Fruit fly (Drosophila melanogaster) whole organism, embryonic: Measurements from ENCODE around the gene CG10738.

ENCODE experiments used
- ATbp ChIP-seq: fragments of 200-800 bp; sonication (Bioruptor generic); optimal IDR thresholded peaks from 2 replicates; lab custom pipeline; 2017; ENCODE audit warnings: missing biosample characterization, mild to moderate bottlenecking, missing genetic modification characterization, missing genetic modification reagents
- Ada2b ChIP-seq: fragments of 200-800 bp; sonication (Bioruptor generic); IDR thresholded peaks from 2 replicates; pipeline ENCODE4 v1.3.6; 2022; ENCODE audit warnings: missing biosample characterization, missing genetic modification characterization
- Asciz ChIP-seq: fragments of 200-800 bp; sonication (Bioruptor generic); optimal IDR thresholded peaks from 2 replicates; lab custom pipeline; 2017; ENCODE audit warnings: missing biosample characterization, mild to moderate bottlenecking, missing genetic modification characterization, missing genetic modification reagents
- Bgb ChIP-seq: fragments of 200-800 bp; sonication (Bioruptor generic); IDR thresholded peaks from 2 replicates; pipeline ENCODE4 v1.3.6; 2022; ENCODE audit warnings: missing biosample characterization, missing genetic modification characterization; ENCODE audit not compliant: partially characterized antibody
- CG10959 ChIP-seq: fragments of 200-800 bp; sonication (Bioruptor generic); IDR thresholded peaks from 2 replicates; pipeline ENCODE4 v1.3.6; 2022; ENCODE audit warnings: missing biosample characterization, missing genetic modification characterization
- CG11093 ChIP-seq: fragments of 200-800 bp; sonication (Bioruptor generic); IDR thresholded peaks from 3 replicates; pipeline ENCODE4 v1.3.6; 2022; ENCODE audit warnings: missing biosample characterization, missing genetic modification characterization
- CG12219 ChIP-seq: fragments of 200-800 bp; sonication (Bioruptor generic); optimal IDR thresholded peaks from 3 replicates; lab custom pipeline; 2018; ENCODE audit warnings: missing biosample characterization, mild to moderate bottlenecking, missing genetic modification characterization
- CG14710 ChIP-seq: fragments of 200-800 bp; sonication (Bioruptor generic); optimal IDR thresholded peaks from 3 replicates; lab custom pipeline; 2019; ENCODE audit warnings: missing biosample characterization, mild to moderate bottlenecking, missing genetic modification characterization, moderate library complexity
- CG15073 ChIP-seq: fragments of 200-800 bp; sonication (Bioruptor generic); optimal IDR thresholded peaks from 2 replicates; lab custom pipeline; 2016; ENCODE audit warnings: missing biosample characterization, missing genetic modification characterization
- CG15269 ChIP-seq: fragments of 200-800 bp; sonication (Bioruptor generic); optimal IDR thresholded peaks from 2 replicates; lab custom pipeline; 2018; ENCODE audit warnings: missing biosample characterization, mild to moderate bottlenecking, missing genetic modification characterization, moderate library complexity
- CG1602 ChIP-seq: fragments of 200-800 bp; sonication (Bioruptor generic); optimal IDR thresholded peaks from 3 replicates; lab custom pipeline; 2016; ENCODE audit warnings: missing biosample characterization, missing genetic modification characterization
- CG17186 ChIP-seq: fragments of 200-800 bp; sonication (Bioruptor generic); optimal IDR thresholded peaks from 3 replicates; lab custom pipeline; 2017; ENCODE audit warnings: missing biosample characterization, missing genetic modification reagents, missing genetic modification characterization
- CG17802 ChIP-seq: fragments of 200-800 bp; sonication (Bioruptor generic); optimal IDR thresholded peaks from 2 replicates; lab custom pipeline; 2018; ENCODE audit warnings: missing biosample characterization, mild to moderate bottlenecking, missing genetic modification characterization, moderate library complexity
- CG2116 ChIP-seq: fragments of 200-800 bp; sonication (Bioruptor generic); optimal IDR thresholded peaks from 3 replicates; lab custom pipeline; 2018; ENCODE audit warnings: missing biosample characterization, mild to moderate bottlenecking, missing genetic modification characterization
- CG32767 ChIP-seq: fragments of 200-800 bp; sonication (Bioruptor generic); IDR thresholded peaks from 2 replicates; pipeline ENCODE4 v1.3.6; 2022; ENCODE audit warnings: missing biosample characterization, missing genetic modification characterization
- CG34224 ChIP-seq: fragments of 200-800 bp; sonication (Bioruptor generic); IDR thresholded peaks from 3 replicates; pipeline ENCODE4 v1.3.6; 2022; ENCODE audit warnings: missing biosample characterization, missing genetic modification characterization; ENCODE audit not compliant: partially characterized antibody
- CG34376 ChIP-seq: fragments of 200-800 bp; sonication (Bioruptor generic); optimal IDR thresholded peaks from 2 replicates; lab custom pipeline; 2018; ENCODE audit warnings: missing biosample characterization, mild to moderate bottlenecking, missing genetic modification characterization
- CG34422 ChIP-seq: fragments of 200-800 bp; sonication (Bioruptor generic); IDR thresholded peaks from 3 replicates; pipeline ENCODE4 v1.3.6; 2022; ENCODE audit warnings: missing biosample characterization, missing genetic modification characterization
- CG5953 ChIP-seq: fragments of 200-800 bp; sonication (Bioruptor generic); IDR thresholded peaks from 2 replicates; pipeline ENCODE4 v1.3.6; 2022; ENCODE audit warnings: missing biosample characterization, missing genetic modification characterization
- CG6654 ChIP-seq: fragments of 200-800 bp; sonication (Bioruptor generic); optimal IDR thresholded peaks from 2 replicates; lab custom pipeline; 2017; ENCODE audit warnings: missing biosample characterization, mild to moderate bottlenecking, missing genetic modification characterization
- CG9797 ChIP-seq: fragments of 200-800 bp; sonication (Bioruptor generic); optimal IDR thresholded peaks from 3 replicates; lab custom pipeline; 2018; ENCODE audit warnings: missing biosample characterization, mild to moderate bottlenecking, missing genetic modification characterization
- Dip3 ChIP-seq: fragments of 200-800 bp; sonication (Bioruptor generic); optimal IDR thresholded peaks from 3 replicates; lab custom pipeline; 2016; ENCODE audit warnings: missing biosample characterization, missing genetic modification characterization
- Gsc ChIP-seq: fragments of 200-800 bp; sonication (Bioruptor generic); IDR thresholded peaks from 2 replicates; pipeline ENCODE4 v1.3.6; 2022; ENCODE audit warnings: missing biosample characterization, missing genetic modification characterization
- HHEX ChIP-seq: fragments of 200-800 bp; sonication (Bioruptor generic); optimal IDR thresholded peaks from 3 replicates; lab custom pipeline; 2017; ENCODE audit warnings: missing biosample characterization, mild to moderate bottlenecking, missing genetic modification characterization, missing genetic modification reagents
- HLH4C ChIP-seq: fragments of 200-800 bp; sonication (Bioruptor generic); IDR thresholded peaks from 3 replicates; pipeline ENCODE4 v1.3.6; 2022; ENCODE audit warnings: missing biosample characterization, missing genetic modification characterization; ENCODE audit not compliant: partially characterized antibody
- Hr3 ChIP-seq: fragments of 200-800 bp; sonication (Bioruptor generic); optimal IDR thresholded peaks from 3 replicates; lab custom pipeline; 2016; ENCODE audit warnings: missing biosample characterization, missing genetic modification characterization
- NfI ChIP-seq: fragments of 200-800 bp; sonication (Bioruptor generic); optimal IDR thresholded peaks from 3 replicates; lab custom pipeline; 2018; ENCODE audit warnings: missing biosample characterization, mild to moderate bottlenecking, missing genetic modification characterization, moderate library complexity
- Opbp ChIP-seq: fragments of 200-800 bp; sonication (Bioruptor generic); IDR thresholded peaks from 3 replicates; pipeline ENCODE4 v1.3.6; 2022; ENCODE audit warnings: missing biosample characterization, missing genetic modification characterization; ENCODE audit not compliant: partially characterized antibody
- Sry-δ ChIP-seq: fragments of 200-800 bp; sonication (Bioruptor generic); optimal IDR thresholded peaks from 2 replicates; lab custom pipeline; 2016; ENCODE audit warnings: missing biosample characterization, missing genetic modification characterization
- Ssrp ChIP-seq: fragments of 200-800 bp; sonication (Bioruptor generic); optimal IDR thresholded peaks from 2 replicates; lab custom pipeline; 2018; ENCODE audit warnings: missing biosample characterization, mild to moderate bottlenecking, missing genetic modification characterization, moderate library complexity
- Taf1 ChIP-seq: fragments of 200-800 bp; sonication (Bioruptor generic); IDR thresholded peaks from 2 replicates; pipeline ENCODE4 v1.3.6; 2022; ENCODE audit warnings: missing biosample characterization, missing genetic modification characterization
- Tbp ChIP-seq: fragments of >200 bp; optimal IDR thresholded peaks from 2 replicates; lab custom pipeline; 2018; ENCODE audit warnings: missing biosample characterization, missing genetic modification characterization
- ab ChIP-seq: fragments of 200-800 bp; sonication (Bioruptor generic); optimal IDR thresholded peaks from 2 replicates; lab custom pipeline; 2016; ENCODE audit warnings: missing biosample characterization, missing genetic modification characterization
- abd-A ChIP-seq: fragments of 200-800 bp; sonication (Bioruptor generic); optimal IDR thresholded peaks from 3 replicates; lab custom pipeline; 2019; ENCODE audit warnings: missing biosample characterization, mild to moderate bottlenecking, missing genetic modification characterization, moderate library complexity
- al ChIP-seq: fragments of 200-800 bp; sonication (Bioruptor generic); IDR thresholded peaks from 2 replicates; pipeline ENCODE4 v1.3.6; 2022; ENCODE audit warnings: missing biosample characterization, missing genetic modification characterization
- bab2 ChIP-seq: fragments of 200-800 bp; sonication (Bioruptor generic); optimal IDR thresholded peaks from 2 replicates; lab custom pipeline; 2016; ENCODE audit warnings: missing biosample characterization, missing genetic modification characterization
- cwo ChIP-seq: fragments of 200-800 bp; sonication (Bioruptor generic); optimal IDR thresholded peaks from 3 replicates; lab custom pipeline; 2017; ENCODE audit warnings: missing biosample characterization, missing genetic modification characterization, mild to moderate bottlenecking, moderate library complexity, missing genetic modification reagents
- ftz-f1 ChIP-seq: fragments of 200-800 bp; sonication (Bioruptor generic); optimal IDR thresholded peaks from 2 replicates; lab custom pipeline; 2016; ENCODE audit warnings: missing biosample characterization, missing genetic modification characterization
- gsb-n ChIP-seq: fragments of 200-800 bp; sonication (Bioruptor generic); optimal IDR thresholded peaks from 3 replicates; lab custom pipeline; 2018; ENCODE audit warnings: missing biosample characterization, mild to moderate bottlenecking, missing genetic modification characterization
- lab ChIP-seq: fragments of 200-800 bp; sonication (Bioruptor generic); optimal IDR thresholded peaks from 3 replicates; lab custom pipeline; 2017; ENCODE audit warnings: missing biosample characterization, missing genetic modification characterization, mild to moderate bottlenecking, moderate library complexity, missing genetic modification reagents
- mam ChIP-seq: fragments of 200-800 bp; sonication (Bioruptor generic); optimal IDR thresholded peaks from 3 replicates; lab custom pipeline; 2016; ENCODE audit warnings: missing biosample characterization, missing genetic modification characterization
- nmo ChIP-seq: fragments of 200-800 bp; sonication (Bioruptor generic); optimal IDR thresholded peaks from 2 replicates; lab custom pipeline; 2018; ENCODE audit warnings: missing biosample characterization, mild to moderate bottlenecking, missing genetic modification characterization, moderate library complexity
- pum ChIP-seq: fragments of 200-800 bp; sonication (Bioruptor generic); optimal IDR thresholded peaks from 2 replicates; lab custom pipeline; 2016; ENCODE audit warnings: missing biosample characterization, missing genetic modification characterization
- sd ChIP-seq: fragments of 200-800 bp; sonication (Bioruptor generic); optimal IDR thresholded peaks from 3 replicates; lab custom pipeline; 2018; ENCODE audit warnings: missing biosample characterization, mild to moderate bottlenecking, missing genetic modification characterization, moderate library complexity
- sens ChIP-seq: fragments of 200-800 bp; sonication (Bioruptor generic); peaks from one replicate; lab custom pipeline; 2016; ENCODE audit warnings: missing biosample characterization, missing genetic modification characterization
- slou ChIP-seq: fragments of 200-800 bp; sonication (Bioruptor generic); optimal IDR thresholded peaks from 3 replicates; lab custom pipeline; 2016; ENCODE audit warnings: missing biosample characterization, missing genetic modification characterization
- sna ChIP-seq: fragments of 200-800 bp; sonication (Bioruptor generic); IDR thresholded peaks from 2 replicates; pipeline ENCODE4 v1.3.6; 2022; ENCODE audit warnings: missing biosample characterization, missing genetic modification characterization; ENCODE audit not compliant: partially characterized antibody
- so ChIP-seq: fragments of 200-800 bp; sonication (Bioruptor generic); IDR thresholded peaks from 3 replicates; pipeline ENCODE4 v1.3.6; 2022; ENCODE audit warnings: missing biosample characterization, missing genetic modification characterization
- trem ChIP-seq: fragments of 200-800 bp; optimal IDR thresholded peaks from 3 replicates; lab custom pipeline; 2019; ENCODE audit warnings: missing biosample characterization, mild to moderate bottlenecking, missing genetic modification characterization, moderate library complexity
- usp ChIP-seq: fragments of >200 bp; optimal IDR thresholded peaks from 2 replicates; lab custom pipeline; 2017; ENCODE audit warnings: missing biosample characterization, missing genetic modification characterization
- vvl ChIP-seq: fragments of 200-800 bp; sonication (Bioruptor generic); IDR thresholded peaks from 2 replicates; pipeline ENCODE4 v1.3.6; 2022; ENCODE audit warnings: missing biosample characterization, missing genetic modification characterization

The CG10738 gene

dm6 chr3L:13489193-13489752 lies 38.7 kb downstream of the CG10738 start (continued):
- TF ChIP-seq Sry-δ (no peak), ATbp (GFP tag; lab: Kevin White, UChicago) (no peak), nmo (GFP tag; lab: Kevin White, UChicago) (no peak), Bgb (no peak), lab (GFP tag; lab: Kevin White, UChicago) (peak; percentile 12), vvl (no peak), usp (GFP tag; lab: Kevin White, UChicago) (no peak), HHEX (GFP tag; lab: Kevin White, UChicago) (no peak), gsb-n (no peak), CG14710 (no peak), Ada2b (GFP tag; lab: Robert Waterston, UW) (no peak; the same call in 1 of the 2 replicates), CG5953 (no peak), CG17802 (tag; lab: Kevin White, UChicago) (no peak), CG6654 (GFP tag; lab: Kevin White, UChicago) (no peak), NfI (GFP tag; lab: Kevin White, UChicago) (no peak), CG11093 (GFP tag; lab: Robert Waterston, UW) (no peak), so (peak; percentile 14; the same call in 1 of the 3 replicates), Gsc (no peak), slou (no peak), Ssrp (tag; lab: Kevin White, UChicago) (no peak), ab (no peak), CG34376 (GFP tag; lab: Kevin White, UChicago) (no peak), CG34224 (GFP tag; lab: Robert Waterston, UW) (no peak), cwo (no peak), CG15269 (tag; lab: Kevin White, UChicago) (no peak), sna (GFP tag; lab: Robert Waterston, UW) (no peak), Asciz (GFP tag; lab: Kevin White, UChicago) (no peak), Opbp (GFP tag; lab: Robert Waterston, UW) (no peak), CG15073 (GFP tag; lab: Kevin White, UChicago) (no peak), sd (tag; lab: Kevin White, UChicago) (peak; percentile 96), sens (GFP tag; lab: Kevin White, UChicago) (peak; percentile 68), HLH4C (GFP tag; lab: Robert Waterston, UW) (no peak), Dip3 (GFP tag; lab: Kevin White, UChicago) (no peak), bab2 (GFP tag; lab: Kevin White, UChicago) (no peak), al (GFP tag; lab: Robert Waterston, UW) (no peak), ftz-f1 (no peak), CG2116 (GFP tag; lab: Kevin White, UChicago) (no peak), CG1602 (GFP tag; lab: Kevin White, UChicago) (no peak), CG17186 (no peak), trem (tag; lab: Kevin White, UChicago) (no peak), CG34422 (no peak), CG32767 (GFP tag; lab: Robert Waterston, UW) (no peak), CG9797 (GFP tag; lab: Kevin White, UChicago) (no peak), CG12219 (GFP tag; lab: Kevin White, UChicago) (no peak), Taf1 (GFP tag; lab: Robert Waterston, UW) (no peak), Hr3 (GFP tag; lab: Kevin White, UChicago) (no peak), Tbp (GFP tag; lab: Kevin White, UChicago) (no peak), mam (no peak), abd-A (tag; lab: Kevin White, UChicago) (peak; percentile 22), CG10959 (GFP tag; lab: Robert Waterston, UW) (no peak), pum (GFP tag; lab: Kevin White, UChicago) (no peak)
